Fruit fly (Drosophila melanogaster) S2 (cell line): ENCODE data around the gene CG6712.

Experiments used
- CG8478 ChIP-seq: fragments of >200 bp; optimal IDR thresholded peaks from 2 replicates; lab custom pipeline; 2018
- CTCF ChIP-seq, 2 experiments: fragments of >200 bp; optimal IDR thresholded peaks; 2 replicates each; lab custom pipeline; 2018

- TF ChIP-seq CG8478 (lab: Kevin White, UChicago) (no peak), CTCF (optimal IDR thresholded peaks at IDR 0.05; lab: Kevin White, UChicago) (no peak)
These were observed 1.4 kb upstream of the CG6712 start, which contains the start of gene Ced-12 for dm6 chr2L:12097698-12098097.
